Fruit fly (Drosophila melanogaster) S2 (cell line): ENCODE results near the gene CG3040.

Experiments
- CG8478 ChIP-seq: fragments of >200 bp; optimal IDR thresholded peaks from 2 replicates; lab custom pipeline; 2018
- CTCF ChIP-seq, 2 experiments: fragments of >200 bp; optimal IDR thresholded peaks; 2 replicates each; lab custom pipeline; 2018

DNA sequence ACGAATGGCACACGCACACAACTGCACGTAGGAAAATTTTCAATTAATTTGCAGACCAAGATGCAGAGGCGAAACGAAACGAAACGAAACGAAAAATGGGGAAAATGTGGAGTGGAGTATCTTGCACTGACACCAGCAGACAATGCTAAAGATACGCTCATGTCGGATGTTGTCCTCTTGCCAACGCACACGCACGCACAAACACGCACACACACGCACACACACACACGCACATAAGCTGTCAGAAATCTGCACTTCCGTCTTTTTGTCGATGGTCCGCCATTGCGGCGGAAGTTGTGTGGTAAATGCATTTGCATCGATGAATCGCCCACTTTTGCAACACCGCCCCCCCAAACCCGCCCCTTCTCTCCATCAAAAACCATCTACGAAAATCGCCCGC lies 44.1 kb downstream of the CG3040 start:
- TF ChIP-seq CG8478 (lab: Kevin White, UChicago) (no peak), CTCF (optimal IDR thresholded peaks at IDR 0.05; lab: Kevin White, UChicago) (no peak)
